Fruit fly (Drosophila melanogaster) whole organism, prepupa: ENCODE results near the gene CG13460.

Experiments used
- Blimp-1 ChIP-seq: fragments of 200-800 bp; sonication (Bioruptor generic); optimal IDR thresholded peaks from 3 replicates; lab custom pipeline; 2017; ENCODE audit warnings: missing biosample characterization, missing genetic modification characterization, mild to moderate bottlenecking, moderate library complexity, missing genetic modification reagents
- CG10631 ChIP-seq: fragments of 200-800 bp; sonication (Bioruptor generic); optimal IDR thresholded peaks from 2 replicates; lab custom pipeline; 2016; ENCODE audit warnings: missing biosample characterization, missing genetic modification characterization
- CG11294 ChIP-seq: fragments of 200-800 bp; sonication (Bioruptor generic); IDR thresholded peaks from 2 replicates; pipeline ENCODE4 v1.3.6; 2022; ENCODE audit warnings: missing biosample characterization, missing genetic modification characterization
- CG11762 ChIP-seq: fragments of 200-800 bp; sonication (Bioruptor generic); optimal IDR thresholded peaks from 3 replicates; lab custom pipeline; 2016; ENCODE audit warnings: missing biosample characterization, missing genetic modification characterization; ENCODE audit not compliant: insufficient read depth
- CG11902 ChIP-seq: fragments of 200-800 bp; sonication (Bioruptor generic); optimal IDR thresholded peaks from 3 replicates; lab custom pipeline; 2016; ENCODE audit warnings: missing biosample characterization, missing genetic modification characterization
- CG15336 ChIP-seq: fragments of 200-800 bp; sonication (Bioruptor generic); IDR thresholded peaks from 2 replicates; pipeline ENCODE4 v1.3.6; 2022; ENCODE audit warnings: missing biosample characterization, missing genetic modification characterization
- CG16779 ChIP-seq: fragments of 200-800 bp; sonication (Bioruptor generic); optimal IDR thresholded peaks from 3 replicates; lab custom pipeline; 2017; ENCODE audit warnings: missing biosample characterization, mild to moderate bottlenecking, missing genetic modification characterization
- CG3032 ChIP-seq: fragments of 200-800 bp; optimal IDR thresholded peaks from 2 replicates; lab custom pipeline; 2019; ENCODE audit warnings: missing biosample characterization, mild to moderate bottlenecking, missing genetic modification characterization, moderate library complexity
- CG31627 ChIP-seq: fragments of 200-800 bp; sonication (Bioruptor generic); optimal IDR thresholded peaks from 3 replicates; lab custom pipeline; 2016; ENCODE audit warnings: missing biosample characterization, missing genetic modification characterization
- CG32006 ChIP-seq: fragments of 200-800 bp; sonication (Bioruptor generic); optimal IDR thresholded peaks from 3 replicates; lab custom pipeline; 2017; ENCODE audit warnings: missing biosample characterization, mild to moderate bottlenecking, missing genetic modification characterization
- CG34406 ChIP-seq: fragments of 200-800 bp; sonication (Bioruptor generic); optimal IDR thresholded peaks from 3 replicates; lab custom pipeline; 2016; ENCODE audit warnings: missing biosample characterization, missing genetic modification characterization
- CG4318 ChIP-seq: fragments of 200-800 bp; sonication (Bioruptor generic); optimal IDR thresholded peaks from 3 replicates; lab custom pipeline; 2017; ENCODE audit warnings: missing biosample characterization, mild to moderate bottlenecking, missing genetic modification characterization
- CG6163 ChIP-seq: fragments of 200-800 bp; sonication (Bioruptor generic); IDR thresholded peaks from 3 replicates; pipeline ENCODE4 v1.3.6; 2022; ENCODE audit warnings: missing biosample characterization, missing genetic modification characterization
- CG6854 ChIP-seq: fragments of 200-800 bp; sonication (Bioruptor generic); optimal IDR thresholded peaks from 2 replicates; lab custom pipeline; 2017; ENCODE audit warnings: missing biosample characterization, mild to moderate bottlenecking, missing genetic modification characterization
- CG8119 ChIP-seq: fragments of 200-800 bp; sonication (Bioruptor generic); IDR thresholded peaks from 3 replicates; pipeline ENCODE4 v1.3.6; 2022; ENCODE audit warnings: missing biosample characterization, missing genetic modification characterization
- CG8632 ChIP-seq: fragments of 200-800 bp; sonication (Bioruptor generic); optimal IDR thresholded peaks from 3 replicates; lab custom pipeline; 2016; ENCODE audit warnings: missing biosample characterization, missing genetic modification characterization
- CG9139 ChIP-seq: fragments of 200-800 bp; sonication (Bioruptor generic); optimal IDR thresholded peaks from 3 replicates; lab custom pipeline; 2017; ENCODE audit warnings: missing biosample characterization, mild to moderate bottlenecking, missing genetic modification characterization
- Eip75B ChIP-seq: fragments of 200-800 bp; sonication (Bioruptor generic); optimal IDR thresholded peaks from 3 replicates; lab custom pipeline; 2016; ENCODE audit warnings: missing biosample characterization, missing genetic modification characterization
- Eip78C ChIP-seq: fragments of 200-800 bp; sonication (Bioruptor generic); peaks from one replicate; lab custom pipeline; 2016; ENCODE audit warnings: missing biosample characterization, missing genetic modification characterization
- Eip93F ChIP-seq: fragments of 200-800 bp; sonication (Bioruptor generic); optimal IDR thresholded peaks from 2 replicates; lab custom pipeline; 2016; ENCODE audit warnings: missing biosample characterization, mild to moderate bottlenecking, missing genetic modification characterization
- Ets96B ChIP-seq: fragments of 200-800 bp; optimal IDR thresholded peaks from 2 replicates; lab custom pipeline; 2019; ENCODE audit warnings: missing biosample characterization, mild to moderate bottlenecking, missing genetic modification characterization, moderate library complexity
- Gug ChIP-seq: fragments of 200-800 bp; sonication (Bioruptor generic); IDR thresholded peaks from 2 replicates; pipeline ENCODE4 v1.3.6; 2022; ENCODE audit warnings: missing biosample characterization, missing genetic modification characterization
- Hr38 ChIP-seq: sonication (Bioruptor generic); optimal IDR thresholded peaks from 2 replicates; lab custom pipeline; 2016; ENCODE audit warnings: missing biosample characterization, missing genetic modification characterization
- Hr39 ChIP-seq: fragments of 200-800 bp; sonication (Bioruptor generic); optimal IDR thresholded peaks from 2 replicates; lab custom pipeline; 2016; ENCODE audit warnings: missing biosample characterization, missing genetic modification characterization
- Hr4 ChIP-seq: fragments of 200-800 bp; sonication (Bioruptor generic); optimal IDR thresholded peaks from 3 replicates; lab custom pipeline; 2016; ENCODE audit warnings: missing biosample characterization, missing genetic modification characterization
- Lpt ChIP-seq: fragments of 200-800 bp; sonication (Bioruptor generic); optimal IDR thresholded peaks from 3 replicates; lab custom pipeline; 2016; ENCODE audit warnings: missing biosample characterization, missing genetic modification characterization
- OdsH ChIP-seq: fragments of 200-800 bp; sonication (Bioruptor generic); optimal IDR thresholded peaks from 3 replicates; lab custom pipeline; 2016; ENCODE audit warnings: missing biosample characterization, missing genetic modification characterization
- Smox ChIP-seq: fragments of 200-800 bp; sonication (Bioruptor generic); optimal IDR thresholded peaks from 3 replicates; lab custom pipeline; 2016; ENCODE audit warnings: missing biosample characterization, missing genetic modification characterization
- Sox14 ChIP-seq: fragments of 200-800 bp; sonication (Bioruptor generic); optimal IDR thresholded peaks from 3 replicates; lab custom pipeline; 2016; ENCODE audit warnings: missing biosample characterization, missing genetic modification characterization
- achi ChIP-seq: fragments of 200-800 bp; sonication (Bioruptor generic); optimal IDR thresholded peaks from 3 replicates; lab custom pipeline; 2016; ENCODE audit warnings: missing biosample characterization, missing genetic modification characterization
- acj6 ChIP-seq: fragments of 200-800 bp; sonication (Bioruptor generic); optimal IDR thresholded peaks from 3 replicates; lab custom pipeline; 2016; ENCODE audit warnings: missing biosample characterization, missing genetic modification characterization
- dac ChIP-seq: fragments of 200-800 bp; sonication (Bioruptor generic); optimal IDR thresholded peaks from 2 replicates; lab custom pipeline; 2017; ENCODE audit warnings: missing biosample characterization, mild to moderate bottlenecking, missing genetic modification characterization
- dsx ChIP-seq: fragments of 200-800 bp; optimal IDR thresholded peaks from 3 replicates; lab custom pipeline; 2019; ENCODE audit warnings: missing biosample characterization, mild to moderate bottlenecking, missing genetic modification characterization, moderate library complexity; ENCODE audit not compliant: poor library complexity, severe bottlenecking
- fd59A ChIP-seq: fragments of 200-800 bp; sonication (Bioruptor generic); optimal IDR thresholded peaks from 2 replicates; lab custom pipeline; 2017; ENCODE audit warnings: missing biosample characterization, mild to moderate bottlenecking, missing genetic modification characterization, missing genetic modification reagents
- fd85E ChIP-seq: fragments of 200-800 bp; sonication (Bioruptor generic); optimal IDR thresholded peaks from 3 replicates; lab custom pipeline; 2016; ENCODE audit warnings: missing biosample characterization, missing genetic modification characterization
- lz ChIP-seq: fragments of 200-800 bp; sonication (Bioruptor generic); optimal IDR thresholded peaks from 3 replicates; lab custom pipeline; 2016; ENCODE audit warnings: missing biosample characterization, missing genetic modification characterization
- net ChIP-seq: fragments of 200-800 bp; sonication (Bioruptor generic); optimal IDR thresholded peaks from 3 replicates; lab custom pipeline; 2016; ENCODE audit warnings: missing biosample characterization, missing genetic modification characterization
- pdm3 ChIP-seq: fragments of 200-800 bp; sonication (Bioruptor generic); optimal IDR thresholded peaks from 3 replicates; lab custom pipeline; 2016; ENCODE audit warnings: missing biosample characterization, missing genetic modification characterization
- salr ChIP-seq, 2 experiments: fragments of 200-800 bp; sonication (Bioruptor generic); optimal IDR thresholded peaks; 3 replicates each; lab custom pipeline; 2016 to 2018; ENCODE audit warnings: missing biosample characterization in 2 of 2, missing genetic modification characterization in 2 of 2, mild to moderate bottlenecking in 1 of 2
- spab ChIP-seq: fragments of 200-800 bp; sonication (Bioruptor generic); optimal IDR thresholded peaks from 2 replicates; lab custom pipeline; 2017; ENCODE audit warnings: missing biosample characterization, mild to moderate bottlenecking, missing genetic modification characterization, missing genetic modification reagents
- ss ChIP-seq, 2 experiments: fragments of 200-800 bp; sonication (Bioruptor generic); optimal IDR thresholded peaks; 2 replicates in 1 of 2; 3 replicates in 1 of 2; lab custom pipeline; 2017 to 2018; ENCODE audit warnings: mild to moderate bottlenecking in 2 of 2, missing biosample characterization in 2 of 2, missing genetic modification characterization in 2 of 2, moderate library complexity in 1 of 2
- svp ChIP-seq: fragments of 200-800 bp; sonication (Bioruptor generic); peaks from one replicate; lab custom pipeline; 2016; ENCODE audit warnings: missing biosample characterization, missing genetic modification characterization
- topi ChIP-seq: fragments of 200-800 bp; sonication (Bioruptor generic); optimal IDR thresholded peaks from 3 replicates; lab custom pipeline; 2016; ENCODE audit warnings: missing biosample characterization, missing genetic modification characterization
- vri ChIP-seq: fragments of 200-800 bp; sonication (Bioruptor generic); optimal IDR thresholded peaks from 3 replicates; lab custom pipeline; 2016; ENCODE audit warnings: missing biosample characterization, mild to moderate bottlenecking, missing genetic modification characterization

The CG13460 gene

DNA sequence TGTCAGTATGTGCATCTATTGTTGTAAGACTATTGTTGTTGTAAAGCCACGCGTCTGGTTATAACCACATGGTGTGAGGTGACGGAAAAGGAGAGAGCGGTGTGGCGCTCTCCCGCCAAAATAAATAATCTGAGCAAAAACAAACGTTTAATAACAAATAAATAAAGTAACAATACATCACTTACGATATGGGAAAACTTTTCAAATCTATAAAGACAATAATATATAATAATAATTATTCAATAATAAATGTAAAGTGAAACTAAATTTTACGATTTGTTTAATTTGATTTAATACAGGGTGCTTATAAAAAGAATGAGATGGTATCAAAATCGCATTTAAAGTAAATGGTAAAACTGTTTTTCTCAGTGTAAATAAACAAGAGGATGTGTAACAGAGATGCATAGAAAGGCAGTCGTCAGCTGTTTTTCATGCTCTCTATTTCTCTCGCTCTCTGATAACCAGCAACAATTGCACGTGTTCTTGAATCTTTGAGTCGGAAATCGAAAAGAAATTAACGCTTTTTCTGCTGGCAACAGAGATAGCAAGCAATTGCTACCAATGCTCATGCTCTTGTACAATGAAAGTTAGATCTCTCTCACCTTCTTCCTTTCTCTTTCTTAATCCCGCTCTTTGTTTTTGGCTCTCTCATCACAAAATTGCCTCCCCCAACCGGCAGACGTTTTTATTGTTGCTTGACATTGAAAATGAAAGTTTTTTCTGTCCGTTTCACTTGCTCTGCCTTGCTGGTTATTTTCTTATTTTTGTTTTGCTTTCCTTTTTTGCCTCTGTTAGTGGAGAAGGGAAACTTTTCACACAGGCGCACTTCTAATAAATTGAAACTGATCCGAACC lies 37.4 kb upstream of the CG13460 start (continued):
- TF ChIP-seq CG4318 (GFP tag; lab: Kevin White, UChicago) = peak; percentile 74
- TF ChIP-seq CG31627 (GFP tag; lab: Kevin White, UChicago) = no peak
- peak; percentile 55 for TF ChIP-seq fd85E (GFP tag; lab: Kevin White, UChicago)
- peak; percentile 70 for TF ChIP-seq OdsH
- peak; percentile 61 for TF ChIP-seq topi (GFP tag; lab: Kevin White, UChicago)
- TF ChIP-seq Eip93F = no peak
- TF ChIP-seq Hr39 (GFP tag; lab: Kevin White, UChicago) = no peak
- peak; percentile 71 for TF ChIP-seq net
- peak; percentile 23 for TF ChIP-seq CG6854
- TF ChIP-seq Hr4 (GFP tag; lab: Kevin White, UChicago) = peak; percentile 43
- TF ChIP-seq CG11762 (GFP tag; lab: Kevin White, UChicago) = peak; percentile 74
- TF ChIP-seq Eip78C (GFP tag; lab: Kevin White, UChicago) = peak; percentile 90
- peak; percentile 90 for TF ChIP-seq Gug
- TF ChIP-seq svp = peak; percentile 70
- peak; percentile 86 for TF ChIP-seq CG32006 (GFP tag; lab: Kevin White, UChicago)
- peak; percentile 3 for TF ChIP-seq vri (GFP tag; lab: Kevin White, UChicago)
- peak; percentile 71 for TF ChIP-seq CG34406 (GFP tag; lab: Kevin White, UChicago)
- peak; percentile 86 for TF ChIP-seq CG10631 (GFP tag; lab: Kevin White, UChicago)
- TF ChIP-seq dsx (GFP tag; lab: Kevin White, UChicago) = peak; percentile 74
- TF ChIP-seq Smox = peak; percentile 26
- peak; percentile 52 for TF ChIP-seq lz
- peak; percentile 88 for TF ChIP-seq CG3032 (tag; lab: Kevin White, UChicago)
- peak; percentile 76 for TF ChIP-seq CG8632
- TF ChIP-seq Hr38 = no peak
- no peak; the same call in 1 of the 3 replicates for TF ChIP-seq CG6163 (GFP tag; lab: Robert Waterston, UW)
- peak; percentile 95 for TF ChIP-seq CG15336 (GFP tag; lab: Robert Waterston, UW)
- TF ChIP-seq CG11294 (GFP tag; lab: Robert Waterston, UW) = peak; percentile 67

DNA sequence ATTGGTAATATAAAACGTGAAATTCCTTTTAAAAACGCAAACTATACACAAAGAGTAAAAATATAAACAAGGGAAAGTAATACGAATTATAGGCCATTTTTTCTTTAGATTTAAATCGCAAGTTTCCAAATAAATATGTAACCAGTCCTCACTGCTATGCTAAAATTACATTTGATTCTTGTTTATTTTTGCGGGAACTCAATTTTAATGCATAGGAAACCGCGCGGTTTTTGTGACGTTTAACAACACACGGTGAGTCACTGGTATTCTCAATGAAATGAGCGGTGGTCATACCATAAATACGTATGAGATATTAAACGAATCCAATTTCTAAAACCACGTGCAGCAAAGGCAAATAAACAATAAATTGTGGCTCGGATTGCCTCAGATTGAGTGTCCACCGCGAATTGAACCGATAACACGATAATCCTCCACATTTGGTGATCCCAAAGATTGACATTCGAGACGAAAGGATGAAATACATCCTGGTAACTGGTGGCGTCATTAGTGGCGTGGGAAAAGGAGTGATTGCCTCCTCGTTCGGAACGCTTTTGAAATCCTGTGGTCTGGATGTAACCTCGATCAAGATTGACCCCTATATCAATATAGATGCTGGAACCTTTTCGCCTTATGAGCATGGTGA lies 36.5 kb upstream of the CG13460 start, which contains the start of gene Ctps:
Gene Ctps, plus strand, starts transcription at position 37 of the 643 bp plus-strand sequence.
- TF ChIP-seq Smox = no peak
- no peak for TF ChIP-seq Hr39 (GFP tag; lab: Kevin White, UChicago)
- peak; percentile 34 for TF ChIP-seq Eip78C (GFP tag; lab: Kevin White, UChicago)
- no peak for TF ChIP-seq CG9139 (GFP tag; lab: Kevin White, UChicago)
- no peak for TF ChIP-seq ss (GFP tag; optimal IDR thresholded peaks at IDR 0.05; lab: Kevin White, UChicago)
- no peak for TF ChIP-seq CG4318 (GFP tag; lab: Kevin White, UChicago)
- no peak for TF ChIP-seq Ets96B (tag; lab: Kevin White, UChicago)
- no peak for TF ChIP-seq CG34406 (GFP tag; lab: Kevin White, UChicago)
- no peak for TF ChIP-seq OdsH
- no peak for TF ChIP-seq CG11762 (GFP tag; lab: Kevin White, UChicago)
- 0 out of 2 replicates have a peak, but pooled peaks have one; percentile 18 for TF ChIP-seq CG15336 (GFP tag; lab: Robert Waterston, UW)
- no peak for TF ChIP-seq CG16779 (tag; lab: Kevin White, UChicago)
- no peak for TF ChIP-seq acj6 (GFP tag; lab: Kevin White, UChicago)
- no peak for TF ChIP-seq fd85E (GFP tag; lab: Kevin White, UChicago)
- TF ChIP-seq svp = no peak
- no peak for TF ChIP-seq CG11294 (GFP tag; lab: Robert Waterston, UW)
- no peak for TF ChIP-seq achi (GFP tag; lab: Kevin White, UChicago)
- no peak for TF ChIP-seq Gug
- TF ChIP-seq CG8119 (GFP tag; lab: Robert Waterston, UW) = no peak
- no peak for TF ChIP-seq dsx (GFP tag; lab: Kevin White, UChicago)
- TF ChIP-seq CG10631 (GFP tag; lab: Kevin White, UChicago) = peak; percentile 29
- no peak for TF ChIP-seq CG11902 (GFP tag; lab: Kevin White, UChicago)
- TF ChIP-seq Lpt = no peak
- TF ChIP-seq topi (GFP tag; lab: Kevin White, UChicago) = peak; percentile 18
- no peak for TF ChIP-seq salr (GFP tag; optimal IDR thresholded peaks at IDR 0.05; lab: Kevin White, UChicago)
- no peak for TF ChIP-seq Eip93F
- no peak for TF ChIP-seq Eip75B (GFP tag; lab: Kevin White, UChicago)
- TF ChIP-seq Sox14 (GFP tag; lab: Kevin White, UChicago) = peak; percentile 8
- TF ChIP-seq CG8632 = no peak
- peak; percentile 18 for TF ChIP-seq CG6854
- no peak for TF ChIP-seq Blimp-1 (GFP tag; lab: Kevin White, UChicago)
- no peak for TF ChIP-seq spab (GFP tag; lab: Kevin White, UChicago)
- no peak for TF ChIP-seq CG31627 (GFP tag; lab: Kevin White, UChicago)
- peak; percentile 6 for TF ChIP-seq pdm3 (GFP tag; lab: Kevin White, UChicago)
- no peak for TF ChIP-seq dac (GFP tag; lab: Kevin White, UChicago)
- TF ChIP-seq fd59A (GFP tag; lab: Kevin White, UChicago) = no peak
